Fruit fly (Drosophila melanogaster): Measurements from ENCODE around the gene CG15715.

CG15715 gene

DNA sequence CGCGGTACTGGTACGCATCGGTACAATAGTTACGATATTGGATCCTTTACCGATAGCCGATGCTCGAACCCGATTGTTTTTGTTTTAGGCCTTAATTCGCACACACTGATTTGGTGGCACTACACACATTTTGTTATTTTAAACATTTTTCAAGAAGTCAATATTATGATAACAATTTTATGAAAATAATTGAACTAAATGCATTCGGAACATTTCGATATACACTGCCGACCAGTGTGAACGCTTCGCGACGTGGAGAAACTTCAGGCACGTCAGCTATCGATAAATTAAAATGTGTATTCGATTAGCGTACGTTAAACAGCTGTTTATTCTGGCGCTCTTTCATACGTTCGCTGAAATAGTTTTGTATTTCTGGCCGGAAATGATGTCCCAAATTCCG, 5.1 kb downstream of the CG15715 start, which contains the start of gene CG12713 (continued):
- no peak for TF ChIP-seq dan (GFP tag; IDR thresholded peaks at IDR 0.05)
- peak; percentile 82 for TF ChIP-seq trem (tag; optimal IDR thresholded peaks at IDR 0.05)
- no peak for TF ChIP-seq D19B (GFP tag; optimal IDR thresholded peaks at IDR 0.05)
- TF ChIP-seq CG2116 (GFP tag; optimal IDR thresholded peaks at IDR 0.05) = peak; percentile 91
- no peak for TF ChIP-seq CG6272 (GFP tag; IDR thresholded peaks at IDR 0.05)
- no peak for TF ChIP-seq CG3281 (GFP tag; optimal IDR thresholded peaks at IDR 0.05)
- TF ChIP-seq CG9609 (GFP tag; optimal IDR thresholded peaks at IDR 0.05) = no peak
- no peak for TF ChIP-seq CG2875 (GFP tag; optimal IDR thresholded peaks at IDR 0.05)
- no peak for TF ChIP-seq gcm2 (GFP tag; optimal IDR thresholded peaks at IDR 0.05)
- TF ChIP-seq dmrt99B (tag; optimal IDR thresholded peaks at IDR 0.05) = no peak
- TF ChIP-seq Hr78 (GFP tag; optimal IDR thresholded peaks at IDR 0.05) = no peak
- TF ChIP-seq Ada2b (GFP tag; IDR thresholded peaks at IDR 0.05) = no peak
- TF ChIP-seq Bgb (GFP tag; IDR thresholded peaks at IDR 0.05; ENCODE audit: partially characterized antibody) = peak; percentile 88
- TF ChIP-seq CG18011 (GFP tag; optimal IDR thresholded peaks at IDR 0.05) = no peak
- TF ChIP-seq CG8924 (tag; optimal IDR thresholded peaks at IDR 0.05) = peak; percentile 17
- TF ChIP-seq stc (GFP tag; IDR thresholded peaks at IDR 0.05) = no peak
- TF ChIP-seq CG12219 (GFP tag; optimal IDR thresholded peaks at IDR 0.05) = no peak
- TF ChIP-seq CG15073 (GFP tag; optimal IDR thresholded peaks at IDR 0.05) = no peak
- TF ChIP-seq HLH54F (GFP tag; optimal IDR thresholded peaks at IDR 0.05) = peak; percentile 20
- TF ChIP-seq CG13287 (GFP tag; IDR thresholded peaks at IDR 0.05; ENCODE audit: partially characterized antibody) = peak; percentile 88
- TF ChIP-seq Mes4 (GFP tag; optimal IDR thresholded peaks at IDR 0.05) = no peak
- TF ChIP-seq Asciz (GFP tag; optimal IDR thresholded peaks at IDR 0.05) = no peak
- TF ChIP-seq Side (GFP tag; optimal IDR thresholded peaks at IDR 0.05) = no peak
- TF ChIP-seq CG14860 (GFP tag; IDR thresholded peaks at IDR 0.05; ENCODE audit: partially characterized antibody) = peak; percentile 90
- no peak for TF ChIP-seq H15 (GFP tag; IDR thresholded peaks at IDR 0.05)
- no peak for TF ChIP-seq CG7786 (GFP tag; optimal IDR thresholded peaks at IDR 0.05)
- no peak for TF ChIP-seq gcm (GFP tag; optimal IDR thresholded peaks at IDR 0.05)
- no peak for TF ChIP-seq CG14050 (GFP tag; IDR thresholded peaks at IDR 0.05)
- no peak for TF ChIP-seq MTF-1 (GFP tag; optimal IDR thresholded peaks at IDR 0.05; ENCODE audit: borderline replicate concordance)
- no peak for TF ChIP-seq CG17568 (GFP tag; optimal IDR thresholded peaks at IDR 0.05)
- TF ChIP-seq abd-A (tag; optimal IDR thresholded peaks at IDR 0.05) = no peak
- no peak for TF ChIP-seq CG4328 (GFP tag; optimal IDR thresholded peaks at IDR 0.05)
- TF ChIP-seq CG10959 (GFP tag; IDR thresholded peaks at IDR 0.05) = no peak
- TF ChIP-seq sens-2 (GFP tag; IDR thresholded peaks at IDR 0.05) = no peak
- TF ChIP-seq cg (GFP tag; optimal IDR thresholded peaks at IDR 0.05) = no peak
- TF ChIP-seq CG10979 (tag; optimal IDR thresholded peaks at IDR 0.05) = peak; percentile 3
- peak; percentile 89 for TF ChIP-seq Med (GFP tag)
- TF ChIP-seq Blimp-1 (GFP tag; optimal IDR thresholded peaks at IDR 0.05) = no peak
- no peak for TF ChIP-seq caup (GFP tag; optimal IDR thresholded peaks at IDR 0.05; ENCODE audit: severe bottlenecking)
- TF ChIP-seq rib (GFP tag; IDR thresholded peaks at IDR 0.05) = no peak
- TF ChIP-seq CG4707 (GFP tag; optimal IDR thresholded peaks at IDR 0.05) = no peak
- TF ChIP-seq mirr (GFP tag; optimal IDR thresholded peaks at IDR 0.05) = no peak
- TF ChIP-seq ato (GFP tag; IDR thresholded peaks at IDR 0.05; ENCODE audit: partially characterized antibody) = peak; percentile 72
- no peak for TF ChIP-seq pnt (GFP tag; optimal IDR thresholded peaks at IDR 0.05)
- no peak for TF ChIP-seq CG5245 (GFP tag; optimal IDR thresholded peaks at IDR 0.05)
- TF ChIP-seq ase (GFP tag; IDR thresholded peaks at IDR 0.05) = no peak
- peak; percentile 80; the same call in 2 of the 3 replicates for TF ChIP-seq Opbp (GFP tag; IDR thresholded peaks at IDR 0.05; ENCODE audit: partially characterized antibody)
- TF ChIP-seq CG7963 (GFP tag; IDR thresholded peaks at IDR 0.05; ENCODE audit: partially characterized antibody) = peak; percentile 82
- TF ChIP-seq en (GFP tag; optimal IDR thresholded peaks at IDR 0.05) = no peak
- no peak for TF ChIP-seq klu (GFP tag; IDR thresholded peaks at IDR 0.05)
- TF ChIP-seq yki (optimal IDR thresholded peaks at IDR 0.05) = no peak

All from whole organism, embryonic.